Worm (Caenorhabditis elegans) whole organism, L3 larva: ENCODE data around the gene Y50D4B.1.

Experiments used
- R02D3.7 ChIP-seq: fragments of 150-350 bp; optimal IDR thresholded peaks from 2 replicates; lab custom pipeline; 2014; ENCODE audit warnings: missing biosample characterization, missing genetic modification characterization
- ZK546.5 ChIP-seq: sonication (generic microtip); optimal IDR thresholded peaks from 2 replicates; lab custom pipeline; 2017; ENCODE audit warnings: missing biosample characterization, missing genetic modification characterization
- ama-1 ChIP-seq: fragments of 150-350 bp; optimal IDR thresholded peaks from 2 replicates; lab custom pipeline; 2018
- ceh-16 ChIP-seq: sonication (generic microtip); optimal IDR thresholded peaks from 2 replicates; lab custom pipeline; 2017; ENCODE audit warnings: missing biosample characterization, missing genetic modification characterization
- ceh-28 ChIP-seq: fragments of 150-350 bp; optimal IDR thresholded peaks from 2 replicates; lab custom pipeline; 2014; ENCODE audit warnings: missing biosample characterization, missing genetic modification reagents, missing genetic modification characterization
- ceh-82 ChIP-seq: fragments of 150-350 bp; optimal IDR thresholded peaks from 2 replicates; lab custom pipeline; 2014; ENCODE audit warnings: missing biosample characterization, missing genetic modification characterization
- daf-12 ChIP-seq: fragments of 150-350 bp; optimal IDR thresholded peaks from 2 replicates; lab custom pipeline; 2014; ENCODE audit warnings: missing biosample characterization, missing genetic modification reagents, missing genetic modification characterization
- egl-5 ChIP-seq: fragments of 150-350 bp; optimal IDR thresholded peaks from 2 replicates; lab custom pipeline; 2017; ENCODE audit warnings: missing biosample characterization, missing genetic modification reagents, missing genetic modification characterization, inconsistent platforms
- elt-1 ChIP-seq: fragments of 150-350 bp; optimal IDR thresholded peaks from 2 replicates; lab custom pipeline; 2014; ENCODE audit warnings: missing biosample characterization, missing genetic modification characterization
- elt-2 ChIP-seq: sonication (generic microtip); optimal IDR thresholded peaks from 2 replicates; lab custom pipeline; 2016; ENCODE audit warnings: missing genetic modification reagents, mild to moderate bottlenecking, missing genetic modification characterization, missing compliant biosample characterization
- elt-3 ChIP-seq, 3 experiments: fragments of 150-350 bp in 1 of 3; sonication (generic microtip) in 2 of 3; optimal IDR thresholded peaks; 2 replicates in 2 of 3; 4 replicates in 1 of 3; lab custom pipeline; 2014 to 2017; ENCODE audit warnings: missing biosample characterization in 3 of 3, missing genetic modification characterization in 3 of 3
- fos-1 ChIP-seq: fragments of 150-350 bp; optimal IDR thresholded peaks from 2 replicates; lab custom pipeline; 2014; ENCODE audit warnings: missing biosample characterization, missing genetic modification characterization
- hmg-11 ChIP-seq: sonication (generic microtip); optimal IDR thresholded peaks from 2 replicates; lab custom pipeline; 2016; ENCODE audit warnings: missing genetic modification characterization, missing compliant biosample characterization
- jun-1 ChIP-seq: fragments of 150-350 bp; optimal IDR thresholded peaks from 2 replicates; lab custom pipeline; 2014; ENCODE audit warnings: missing biosample characterization, missing genetic modification reagents, missing genetic modification characterization
- lsy-12 ChIP-seq: sonication (generic microtip); optimal IDR thresholded peaks from 2 replicates; lab custom pipeline; 2016; ENCODE audit warnings: mild to moderate bottlenecking, missing genetic modification characterization, missing compliant biosample characterization
- mdl-1 ChIP-seq: fragments of 150-350 bp; optimal IDR thresholded peaks from 2 replicates; lab custom pipeline; 2014; ENCODE audit warnings: missing biosample characterization, missing genetic modification characterization
- nfya-1 ChIP-seq: sonication (generic microtip); optimal IDR thresholded peaks from 2 replicates; lab custom pipeline; 2017; ENCODE audit warnings: missing genetic modification characterization, mild to moderate bottlenecking, missing compliant biosample characterization, antibody characterized with exemption, moderate library complexity; ENCODE audit not compliant: insufficient read depth
- nhr-11 ChIP-seq: fragments of 150-350 bp; optimal IDR thresholded peaks from 2 replicates; lab custom pipeline; 2014; ENCODE audit warnings: missing biosample characterization, missing genetic modification characterization
- nhr-12 ChIP-seq: fragments of 150-350 bp; optimal IDR thresholded peaks from 2 replicates; lab custom pipeline; 2014; ENCODE audit warnings: missing biosample characterization, missing genetic modification characterization
- nhr-23 ChIP-seq: fragments of 150-350 bp; optimal IDR thresholded peaks from 2 replicates; lab custom pipeline; 2014; ENCODE audit warnings: missing biosample characterization, missing genetic modification reagents, missing genetic modification characterization
- nhr-25 ChIP-seq: sonication (generic microtip); optimal IDR thresholded peaks from 2 replicates; lab custom pipeline; 2017; ENCODE audit warnings: missing biosample characterization, missing genetic modification characterization
- nhr-28 ChIP-seq: fragments of 150-350 bp; optimal IDR thresholded peaks from 2 replicates; lab custom pipeline; 2014; ENCODE audit warnings: missing biosample characterization, missing genetic modification characterization
- nhr-43 ChIP-seq: sonication (generic microtip); optimal IDR thresholded peaks from 2 replicates; lab custom pipeline; 2016; ENCODE audit warnings: mild to moderate bottlenecking, missing genetic modification characterization, missing compliant biosample characterization; ENCODE audit not compliant: poor library complexity, severe bottlenecking
- nhr-67 ChIP-seq: fragments of 150-350 bp; optimal IDR thresholded peaks from 2 replicates; lab custom pipeline; 2014; ENCODE audit warnings: missing biosample characterization, missing genetic modification characterization
- pqm-1 ChIP-seq: fragments of 150-350 bp; optimal IDR thresholded peaks from 2 replicates; lab custom pipeline; 2017; ENCODE audit warnings: missing biosample characterization, missing genetic modification characterization, inconsistent platforms
- sea-2 ChIP-seq: fragments of 150-350 bp; sonication (generic microtip); optimal IDR thresholded peaks from 4 replicates; lab custom pipeline; 2014; ENCODE audit warnings: missing biosample characterization, missing genetic modification reagents, missing genetic modification characterization
- skn-1 ChIP-seq: fragments of 150-350 bp; optimal IDR thresholded peaks from 2 replicates; lab custom pipeline; 2014; ENCODE audit warnings: missing biosample characterization, missing genetic modification characterization
- snpc-4 ChIP-seq: fragments of 150-350 bp; optimal IDR thresholded peaks from 2 replicates; lab custom pipeline; 2014; ENCODE audit warnings: missing biosample characterization, missing genetic modification characterization
- tbx-2 ChIP-seq: sonication (generic microtip); optimal IDR thresholded peaks from 2 replicates; lab custom pipeline; 2016; ENCODE audit warnings: mild to moderate bottlenecking, missing genetic modification characterization, missing compliant biosample characterization
- unc-39 ChIP-seq: sonication (generic microtip); optimal IDR thresholded peaks from 4 replicates; lab custom pipeline; 2017; ENCODE audit warnings: missing biosample characterization, missing genetic modification characterization
- zag-1 ChIP-seq: fragments of 150-350 bp; optimal IDR thresholded peaks from 2 replicates; lab custom pipeline; 2014; ENCODE audit warnings: missing biosample characterization, missing genetic modification characterization
- ztf-11 ChIP-seq: fragments of 150-350 bp; optimal IDR thresholded peaks from 2 replicates; lab custom pipeline; 2014; ENCODE audit warnings: missing biosample characterization, missing genetic modification characterization
- ztf-4 ChIP-seq: fragments of 150-350 bp; optimal IDR thresholded peaks from 2 replicates; lab custom pipeline; 2014; ENCODE audit warnings: missing biosample characterization, missing genetic modification characterization

Gene Y50D4B.1

DNA sequence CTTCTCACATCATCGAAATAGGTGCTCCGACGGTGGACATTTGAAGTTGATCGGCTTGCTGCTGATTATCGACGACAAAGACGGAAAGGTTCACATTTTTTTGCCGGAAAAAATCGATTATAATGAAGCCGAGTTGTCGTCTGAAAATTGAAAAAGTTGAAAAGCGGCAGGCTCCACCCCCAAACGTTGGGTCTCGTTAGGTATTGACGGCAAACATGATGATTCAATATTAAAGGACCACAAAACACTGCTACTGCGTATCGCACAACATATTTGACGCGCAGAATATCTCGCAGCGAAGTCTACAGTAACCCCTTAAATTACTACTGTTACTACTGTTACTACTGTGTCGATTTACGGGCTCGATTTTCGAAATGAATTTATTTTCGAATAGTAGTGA is 45.5 kb downstream of the Y50D4B.1 start:
- peak; percentile 64 for TF ChIP-seq ztf-4 (tag; lab: Kevin White, UChicago)
- TF ChIP-seq ceh-16 (tag; lab: Kevin White, UChicago): no peak
- TF ChIP-seq lsy-12: peak; percentile 70
- peak; percentile 75 for TF ChIP-seq ama-1 (lab: Kevin White, UChicago)
- TF ChIP-seq nhr-25 (tag; lab: Kevin White, UChicago): no peak
- peak; percentile 33 for TF ChIP-seq nhr-43
- TF ChIP-seq ceh-82 (tag; lab: Kevin White, UChicago): no peak
- no peak for TF ChIP-seq jun-1
- TF ChIP-seq elt-1: no peak

DNA sequence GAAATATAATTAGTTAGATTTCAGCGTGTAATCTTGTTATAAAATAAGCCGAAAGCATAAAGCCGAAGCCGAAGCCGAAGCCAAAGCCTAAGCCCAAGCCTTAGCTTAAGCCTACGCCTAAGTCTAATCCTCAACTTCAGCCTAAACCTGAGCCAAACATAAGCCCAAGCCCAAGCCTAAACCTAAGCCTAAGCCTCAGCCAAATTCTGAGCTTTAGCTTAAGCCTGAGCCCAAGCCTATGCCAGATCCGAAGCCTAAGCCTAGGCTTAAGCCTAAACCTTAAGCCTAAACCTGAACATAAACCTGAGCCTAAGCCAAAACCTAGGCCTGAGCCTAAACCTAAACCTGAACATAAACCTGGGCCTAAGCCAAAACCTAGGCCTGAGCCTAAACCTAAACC is 48.0 kb downstream of the Y50D4B.1 start:
- TF ChIP-seq daf-12 (no peak), ZK546.5 (tag; lab: Kevin White, UChicago) (no peak), nhr-23 (no peak), ztf-11 (tag; lab: Kevin White, UChicago) (no peak), elt-3 (tag; optimal IDR thresholded peaks at IDR 0.05; lab: Kevin White, UChicago) (no peak), nhr-25 (tag; lab: Kevin White, UChicago) (no peak), nhr-11 (tag; lab: Kevin White, UChicago) (no peak), ztf-4 (tag; lab: Kevin White, UChicago) (no peak), zag-1 (no peak)

DNA sequence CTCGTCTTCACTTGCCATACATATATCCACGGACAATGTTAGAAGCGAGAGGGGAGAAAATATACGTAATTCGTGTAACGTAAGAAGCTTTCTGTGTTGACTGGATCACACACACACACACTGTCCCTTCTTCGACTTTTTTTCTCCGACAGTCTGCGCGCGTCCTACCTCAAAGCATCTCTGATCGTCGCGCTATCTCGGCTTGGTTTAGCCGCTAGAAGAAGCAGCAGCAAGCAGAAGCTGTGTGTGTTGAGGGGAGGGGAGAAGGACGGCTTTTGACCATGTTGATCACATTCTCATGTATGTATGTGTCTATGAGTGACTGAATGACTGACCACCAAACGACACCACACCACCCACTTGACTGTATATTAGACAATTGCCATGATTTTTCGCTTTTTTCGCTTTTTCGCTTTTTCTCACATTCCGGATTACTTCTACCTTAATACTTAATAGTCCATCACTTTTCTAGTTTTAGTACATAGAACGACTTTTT is 51.5 kb downstream of the Y50D4B.1 start, which contains the start of gene T21H3.5:
Gene T21H3.5 (minus strand): TSS at position 98 of the 496 bp plus-strand sequence.
- TF ChIP-seq elt-2 (tag; lab: Kevin White, UChicago) (no peak), nfya-1 (no peak), nhr-25 (tag; lab: Kevin White, UChicago) (peak; percentile 12)

DNA sequence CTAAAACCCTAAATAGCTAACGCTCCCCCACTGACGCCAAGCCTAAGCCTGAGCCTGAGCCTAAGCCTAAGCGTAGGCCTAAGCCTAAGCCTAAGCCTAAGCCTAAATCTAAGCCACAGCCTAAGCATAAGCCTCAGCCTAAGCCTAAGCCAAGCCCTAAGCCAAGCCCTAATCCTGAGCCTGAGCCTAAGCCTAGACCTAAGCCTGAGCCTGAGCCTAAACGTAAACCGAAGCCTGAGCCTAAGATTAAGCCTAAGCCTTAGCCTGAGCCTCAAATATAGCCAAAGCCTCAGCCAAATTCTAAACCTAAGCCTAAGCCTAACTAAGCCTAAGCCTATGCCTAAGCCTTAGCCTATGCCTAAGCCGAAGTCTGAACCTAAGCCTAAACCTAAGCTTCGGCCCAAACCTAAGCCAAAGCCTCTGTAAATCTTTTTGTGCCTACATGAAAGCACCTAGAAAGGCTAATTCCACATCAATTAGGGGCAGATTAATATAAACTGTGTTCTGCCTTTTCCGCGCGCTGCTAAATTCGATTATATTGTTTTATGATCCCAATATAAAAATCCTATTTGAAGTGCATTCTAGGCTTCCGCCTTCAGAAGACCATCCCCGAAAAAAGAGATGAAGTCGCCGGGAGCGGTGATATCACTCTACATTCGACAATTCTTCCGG is 52.5 kb downstream of the Y50D4B.1 start, which contains the start of gene ptr-16:
Gene ptr-16 (plus strand): TSS at position 622 of the 672 bp plus-strand sequence.
- TF ChIP-seq ceh-28 (tag; lab: Kevin White, UChicago) (no peak), elt-3 (tag; optimal IDR thresholded peaks at IDR 0.05; lab: Kevin White, UChicago) (no peak), unc-39 (tag; lab: Kevin White, UChicago) (no peak), lsy-12 (no peak), pqm-1 (tag; lab: Kevin White, UChicago) (no peak), tbx-2 (no peak), hmg-11 (no peak), nhr-12 (tag; lab: Kevin White, UChicago) (no peak), R02D3.7 (tag; lab: Kevin White, UChicago) (no peak), nhr-23 (no peak), mdl-1 (tag; lab: Kevin White, UChicago) (no peak), ztf-4 (tag; lab: Kevin White, UChicago) (no peak), nhr-28 (no peak)
- TF ChIP-seq, all 47 proteins: peak for 0

DNA sequence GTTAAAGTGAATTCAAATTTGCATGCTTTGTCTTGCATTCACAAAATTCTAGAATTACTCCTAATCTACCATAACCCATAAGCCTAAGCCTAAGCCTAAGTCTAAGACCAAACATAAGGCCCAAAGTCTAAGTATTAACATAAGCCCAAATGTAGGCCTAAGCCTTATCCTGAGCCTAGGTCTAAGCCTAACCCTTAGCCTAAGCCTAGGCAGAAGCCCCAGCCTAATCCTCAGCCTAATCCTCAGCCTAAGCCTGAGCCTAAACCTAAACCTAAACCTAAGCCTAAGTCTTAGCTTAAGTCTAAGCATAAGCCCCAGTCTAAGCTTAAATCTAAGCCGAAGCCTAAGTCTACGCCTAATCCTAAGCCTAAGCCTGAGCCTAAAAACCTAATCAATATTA is 57.8 kb downstream of the Y50D4B.1 start:
- TF ChIP-seq nhr-11 (tag; lab: Kevin White, UChicago): no peak
- TF ChIP-seq sea-2 (GFP tag; lab: Kevin White, UChicago): no peak
- TF ChIP-seq nhr-67 (tag; lab: Kevin White, UChicago): no peak
- TF ChIP-seq fos-1: no peak
- no peak for TF ChIP-seq skn-1 (tag; lab: Kevin White, UChicago)
- TF ChIP-seq nhr-28: no peak
- TF ChIP-seq tbx-2: no peak
- no peak for TF ChIP-seq ceh-82 (tag; lab: Kevin White, UChicago)
- no peak for TF ChIP-seq ZK546.5 (tag; lab: Kevin White, UChicago)
- no peak for TF ChIP-seq nfya-1
- no peak for TF ChIP-seq egl-5 (tag; lab: Kevin White, UChicago)
- no peak for TF ChIP-seq snpc-4 (tag; lab: Kevin White, UChicago)
- TF ChIP-seq, all 47 proteins: peak for 0
